Worm (Caenorhabditis elegans) whole organism, L1 larva: Measurements from ENCODE around the gene dmd-7.
A peak's percentile ranks its signal among the peaks of the same experiment; 100 is the strongest.

Source experiments
- C04F5.9 ChIP-seq: sonication (generic microtip); optimal IDR thresholded peaks from 2 replicates; lab custom pipeline; 2016; ENCODE audit warnings: missing genetic modification characterization, missing compliant biosample characterization
- F16B12.6 ChIP-seq: fragments of 150-350 bp; optimal IDR thresholded peaks from 2 replicates; lab custom pipeline; 2014; ENCODE audit warnings: missing biosample characterization, missing genetic modification characterization
- aly-2 ChIP-seq: fragments of 150-350 bp; optimal IDR thresholded peaks from 2 replicates; lab custom pipeline; 2014; ENCODE audit warnings: missing biosample characterization, missing genetic modification characterization
- ceh-63 ChIP-seq: fragments of 200-800 bp; sonication (Bioruptor generic); optimal IDR thresholded peaks from 2 replicates; lab custom pipeline; 2018; ENCODE audit warnings: mild to moderate bottlenecking, missing genetic modification characterization, missing compliant biosample characterization
- ces-1 ChIP-seq: fragments of 150-350 bp; optimal IDR thresholded peaks from 2 replicates; lab custom pipeline; 2014; ENCODE audit warnings: missing biosample characterization, missing genetic modification reagents, missing genetic modification characterization
- efl-1 ChIP-seq, 4 experiments: fragments of 150-350 bp; optimal IDR thresholded peaks in 3 of 4; peaks in 1 of 4; 1 replicate in 1 of 4; 2 replicates in 3 of 4; lab custom pipeline; 2014; ENCODE audit warnings: missing biosample characterization in 2 of 4, missing genetic modification characterization in 2 of 4, missing genetic modification reagents in 2 of 4
- efl-3 ChIP-seq: fragments of 200-800 bp; sonication (Bioruptor generic); optimal IDR thresholded peaks from 2 replicates; lab custom pipeline; 2018; ENCODE audit warnings: mild to moderate bottlenecking, missing genetic modification characterization, missing compliant biosample characterization
- egl-13 ChIP-seq: sonication (generic microtip); optimal IDR thresholded peaks from 2 replicates; lab custom pipeline; 2016; ENCODE audit warnings: missing genotype, missing genetic modification reagents, missing genetic modification characterization, missing compliant biosample characterization
- elt-2 ChIP-seq: sonication (generic microtip); optimal IDR thresholded peaks from 2 replicates; lab custom pipeline; 2016; ENCODE audit warnings: missing genetic modification characterization, mild to moderate bottlenecking, inconsistent platforms, missing compliant biosample characterization, missing genetic modification reagents
- elt-3 ChIP-seq, 6 experiments: fragments of 150-350 bp in 1 of 6; sonication (generic microtip); optimal IDR thresholded peaks; 2 replicates each; lab custom pipeline; 2017 to 2018; ENCODE audit warnings: missing biosample characterization in 6 of 6, missing genetic modification characterization in 6 of 6, inconsistent platforms in 1 of 6
- fkh-4 ChIP-seq: sonication (generic microtip); optimal IDR thresholded peaks from 2 replicates; lab custom pipeline; 2016; ENCODE audit warnings: missing compliant biosample characterization, missing genetic modification characterization, borderline replicate concordance
- fos-1 ChIP-seq: fragments of 150-350 bp; optimal IDR thresholded peaks from 2 replicates; lab custom pipeline; 2014; ENCODE audit warnings: missing biosample characterization, missing genetic modification characterization
- irx-1 ChIP-seq: sonication (generic microtip); optimal IDR thresholded peaks from 2 replicates; lab custom pipeline; 2016; ENCODE audit warnings: missing genetic modification characterization, missing compliant biosample characterization
- lin-13 ChIP-seq: fragments of 150-350 bp; optimal IDR thresholded peaks from 2 replicates; lab custom pipeline; 2014; ENCODE audit warnings: missing biosample characterization, missing genetic modification reagents, missing genetic modification characterization
- lin-14 ChIP-seq: fragments of 200-800 bp; sonication (Bioruptor generic); optimal IDR thresholded peaks from 2 replicates; lab custom pipeline; 2018; ENCODE audit warnings: mild to moderate bottlenecking, missing genetic modification characterization, moderate library complexity, missing compliant biosample characterization
- lin-35 ChIP-seq, 2 experiments: fragments of 150-350 bp; optimal IDR thresholded peaks; 2 replicates each; lab custom pipeline; 2014; ENCODE audit warnings: missing biosample characterization in 2 of 2, missing genetic modification characterization in 2 of 2, missing genetic modification reagents in 2 of 2
- lin-39 ChIP-seq: fragments of 150-350 bp; optimal IDR thresholded peaks from 2 replicates; lab custom pipeline; 2014; ENCODE audit warnings: missing biosample characterization, missing genetic modification reagents, missing genetic modification characterization
- lir-3 ChIP-seq: sonication (generic microtip); optimal IDR thresholded peaks from 2 replicates; lab custom pipeline; 2016; ENCODE audit warnings: mild to moderate bottlenecking, missing genetic modification characterization, moderate library complexity, missing compliant biosample characterization; ENCODE audit not compliant: poor library complexity
- lsy-2 ChIP-seq, 2 experiments: fragments of 150-350 bp; optimal IDR thresholded peaks; 2 replicates each; lab custom pipeline; 2014; ENCODE audit warnings: missing biosample characterization in 2 of 2, missing genetic modification characterization in 2 of 2
- mab-9 ChIP-seq: fragments of 200-800 bp; sonication (Bioruptor generic); IDR thresholded peaks from 2 replicates; pipeline ENCODE4 v1.3.6; 2022; ENCODE audit warnings: missing genetic modification reagents, missing genetic modification characterization, missing compliant biosample characterization
- mef-2 ChIP-seq: fragments of 150-350 bp; optimal IDR thresholded peaks from 2 replicates; lab custom pipeline; 2014; ENCODE audit warnings: missing biosample characterization, missing genetic modification characterization
- nhr-11 ChIP-seq: fragments of 150-350 bp; optimal IDR thresholded peaks from 2 replicates; lab custom pipeline; 2014; ENCODE audit warnings: missing biosample characterization, missing genetic modification characterization
- nhr-19 ChIP-seq: fragments of 200-800 bp; sonication (Bioruptor generic); conservative IDR thresholded peaks from 2 replicates; pipeline ENCODE4 v1.3.6; 2022; ENCODE audit warnings: missing genetic modification characterization, missing compliant biosample characterization
- nhr-237 ChIP-seq: fragments of 150-350 bp; optimal IDR thresholded peaks from 2 replicates; lab custom pipeline; 2014; ENCODE audit warnings: missing biosample characterization, missing genetic modification characterization
- nhr-28 ChIP-seq: fragments of 150-350 bp; optimal IDR thresholded peaks from 2 replicates; lab custom pipeline; 2014; ENCODE audit warnings: missing biosample characterization, missing genetic modification characterization
- nhr-47 ChIP-seq: sonication (generic microtip); optimal IDR thresholded peaks from 2 replicates; lab custom pipeline; 2016; ENCODE audit warnings: mild to moderate bottlenecking, missing genetic modification characterization, moderate library complexity, missing compliant biosample characterization
- nhr-77 ChIP-seq: fragments of 150-350 bp; optimal IDR thresholded peaks from 2 replicates; lab custom pipeline; 2014; ENCODE audit warnings: missing biosample characterization, missing genetic modification characterization
- nhr-85 ChIP-seq: sonication (generic microtip); peaks from one replicate; lab custom pipeline; 2016; ENCODE audit warnings: missing genetic modification characterization, inconsistent platforms, missing compliant biosample characterization
- nhr-90 ChIP-seq: sonication (generic microtip); optimal IDR thresholded peaks from 2 replicates; lab custom pipeline; 2016; ENCODE audit warnings: mild to moderate bottlenecking, missing genetic modification characterization, missing compliant biosample characterization; ENCODE audit not compliant: poor library complexity
- rnt-1 ChIP-seq: sonication (generic microtip); optimal IDR thresholded peaks from 2 replicates; lab custom pipeline; 2016; ENCODE audit warnings: mild to moderate bottlenecking, missing genetic modification characterization, moderate library complexity, missing compliant biosample characterization
- snpc-4 ChIP-seq: fragments of 150-350 bp; optimal IDR thresholded peaks from 2 replicates; lab custom pipeline; 2014; ENCODE audit warnings: missing biosample characterization, missing genetic modification characterization
- sox-4 ChIP-seq: sonication (generic microtip); optimal IDR thresholded peaks from 2 replicates; lab custom pipeline; 2016; ENCODE audit warnings: missing genetic modification characterization, missing compliant biosample characterization
- sptf-1 ChIP-seq: fragments of 150-350 bp; optimal IDR thresholded peaks from 2 replicates; lab custom pipeline; 2014; ENCODE audit warnings: missing biosample characterization, missing genetic modification characterization
- swsn-7 ChIP-seq: sonication (generic microtip); optimal IDR thresholded peaks from 2 replicates; lab custom pipeline; 2016; ENCODE audit warnings: missing genetic modification characterization, missing compliant biosample characterization
- tbx-2 ChIP-seq: sonication (generic microtip); optimal IDR thresholded peaks from 2 replicates; lab custom pipeline; 2016; ENCODE audit warnings: missing genetic modification characterization, missing compliant biosample characterization
- tlp-1 ChIP-seq: fragments of 150-350 bp; optimal IDR thresholded peaks from 2 replicates; lab custom pipeline; 2014; ENCODE audit warnings: missing biosample characterization, missing genetic modification characterization
- unc-86 ChIP-seq: sonication (generic microtip); optimal IDR thresholded peaks from 2 replicates; lab custom pipeline; 2016; ENCODE audit warnings: missing genetic modification characterization, missing compliant biosample characterization
- vab-15 ChIP-seq: sonication (generic microtip); optimal IDR thresholded peaks from 2 replicates; lab custom pipeline; 2017; ENCODE audit warnings: missing genotype, mild to moderate bottlenecking, missing genetic modification characterization, missing compliant biosample characterization
- zag-1 ChIP-seq: fragments of 150-350 bp; optimal IDR thresholded peaks from 2 replicates; lab custom pipeline; 2014; ENCODE audit warnings: missing biosample characterization, missing genetic modification characterization
- zip-4 ChIP-seq: fragments of 200-800 bp; sonication (Bioruptor generic); optimal IDR thresholded peaks from 2 replicates; lab custom pipeline; 2018; ENCODE audit warnings: mild to moderate bottlenecking, missing genetic modification characterization, moderate library complexity, missing compliant biosample characterization

Gene dmd-7

ce11 chrV:6278117-6279081 lies 31.7 kb downstream of the dmd-7 start, which contains the start of gene fil-2 (continued):
- TF ChIP-seq fkh-4 (no peak), rnt-1 (no peak), zip-4 (GFP tag; lab: Kevin White, UChicago) (no peak), lin-39 (no peak), nhr-47 (peak; percentile 14), tbx-2 (tag; lab: Kevin White, UChicago) (no peak), nhr-28 (tag; lab: Kevin White, UChicago) (no peak), zag-1 (tag; lab: Kevin White, UChicago) (no peak), efl-3 (GFP tag; lab: Kevin White, UChicago) (no peak), lsy-2 (tag; optimal IDR thresholded peaks at IDR 0.05; lab: Kevin White, UChicago) (peak in 1 of 2 experiments; percentile 44), elt-2 (tag; lab: Kevin White, UChicago) (peak; percentile 21), efl-1 (optimal IDR thresholded peaks at IDR 0.05; lab: Kevin White, UChicago) (no peak), efl-1 (GFP tag; optimal IDR thresholded peaks at IDR 0.05 in 1 of 2; lab: Kevin White, UChicago) (peak in 1 of 2 experiments; percentile 88), unc-86 (tag; lab: Kevin White, UChicago) (no peak), aly-2 (tag; lab: Kevin White, UChicago) (no peak), lin-14 (GFP tag; lab: Kevin White, UChicago) (no peak), nhr-77 (tag; lab: Kevin White, UChicago) (no peak), swsn-7 (tag; lab: Kevin White, UChicago) (no peak), nhr-19 (GFP tag; lab: Robert Waterston, UW) (0 out of 2 replicates have a peak, but pooled peaks have one; percentile 8), nhr-11 (tag; lab: Kevin White, UChicago) (no peak), lin-35 (GFP tag; optimal IDR thresholded peaks at IDR 0.05; lab: Kevin White, UChicago) (peak in 1 of 2 experiments; percentile 40), C04F5.9 (no peak), ceh-63 (GFP tag; lab: Kevin White, UChicago) (no peak), snpc-4 (tag; lab: Kevin White, UChicago) (no peak), sox-4 (tag; lab: Kevin White, UChicago) (no peak), lir-3 (tag; lab: Kevin White, UChicago) (no peak), elt-3 (tag; optimal IDR thresholded peaks at IDR 0.05; lab: Kevin White, UChicago) (no peak), egl-13 (tag; lab: Kevin White, UChicago) (no peak)
- TF ChIP-seq, all 84 proteins: peak for 11

ce11 chrV:6280067-6280466 lies 33.3 kb downstream of the dmd-7 start:
- peak; percentile 64 for TF ChIP-seq elt-2 (tag; lab: Kevin White, UChicago)
- TF ChIP-seq aly-2 (tag; lab: Kevin White, UChicago): no peak

- no peak for TF ChIP-seq swsn-7 (tag; lab: Kevin White, UChicago)
- no peak for TF ChIP-seq nhr-19 (GFP tag; lab: Robert Waterston, UW)
- TF ChIP-seq mef-2 (tag; lab: Kevin White, UChicago): no peak
- TF ChIP-seq mab-9 (GFP tag; lab: Robert Waterston, UW): no peak
- TF ChIP-seq ces-1 (GFP tag; lab: Kevin White, UChicago): no peak
- TF ChIP-seq egl-13 (tag; lab: Kevin White, UChicago): no peak
- no peak for TF ChIP-seq tlp-1 (tag; lab: Kevin White, UChicago)
- TF ChIP-seq irx-1 (tag; lab: Kevin White, UChicago): no peak
Measured at ce11 chrV:6281175-6281574, 34.4 kb downstream of the dmd-7 start, which contains the start of the genes K12B6.4 and spe-49. K12B6.4 (minus strand) TSS chrV:6281275. spe-49 (plus strand) TSS chrV:6281359.

ce11 chrV:6286343-6286742 lies 39.6 kb downstream of the dmd-7 start, which contains the start of gene srn-1:
srn-1 (minus strand) TSS chrV:6286443.
- TF ChIP-seq nhr-85 (tag; lab: Kevin White, UChicago): no peak
- no peak for TF ChIP-seq F16B12.6
- TF ChIP-seq lin-13: no peak
- no peak for TF ChIP-seq mab-9 (GFP tag; lab: Robert Waterston, UW)
- no peak for TF ChIP-seq nhr-90
- no peak for TF ChIP-seq tlp-1 (tag; lab: Kevin White, UChicago)
- TF ChIP-seq vab-15 (tag; lab: Kevin White, UChicago): no peak
- TF ChIP-seq nhr-237: no peak
- no peak for TF ChIP-seq fos-1
- TF ChIP-seq elt-3 (tag; optimal IDR thresholded peaks at IDR 0.05; lab: Kevin White, UChicago): no peak
- TF ChIP-seq sptf-1: no peak
